Fruit fly (Drosophila melanogaster) whole organism: ENCODE results near the gene Trf2.

ENCODE experiments used
- CG8478 ChIP-seq: fragments of >200 bp; optimal IDR thresholded peaks from 2 replicates; lab custom pipeline; 2018; ENCODE audit warnings: inconsistent platforms
- EcR ChIP-seq, 2 experiments: fragments of >200 bp; optimal IDR thresholded peaks; 2 replicates each; lab custom pipeline; 2017; ENCODE audit warnings: missing biosample characterization in 2 of 2, missing genetic modification characterization in 2 of 2, missing genetic modification reagents in 2 of 2
- usp ChIP-seq: fragments of >200 bp; optimal IDR thresholded peaks from 2 replicates; lab custom pipeline; 2017; ENCODE audit warnings: missing biosample characterization, missing genetic modification characterization, mixed read lengths

DNA sequence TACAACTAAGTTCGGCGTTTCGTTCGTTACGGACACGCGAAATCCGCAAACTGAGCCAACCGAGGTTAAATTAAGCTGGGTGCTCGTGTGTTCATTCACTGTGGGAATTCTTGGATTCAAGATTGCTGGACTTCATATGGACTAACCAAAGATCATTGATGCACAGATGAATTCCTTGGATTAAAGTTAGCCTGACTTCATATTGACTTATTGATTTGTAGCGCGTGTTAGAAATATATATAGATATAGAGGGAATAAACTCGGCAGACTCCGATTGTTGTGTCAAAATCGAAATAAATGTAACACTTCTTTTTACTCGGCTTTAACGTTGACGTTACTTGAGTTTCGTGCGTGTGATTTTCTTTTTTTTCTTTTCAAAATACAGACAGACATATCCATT, 23.6 kb upstream of the Trf2 start, which contains the start of gene CG1387:
- no peak for TF ChIP-seq usp
- no peak for TF ChIP-seq CG8478 (lab: Kevin White, UChicago)
- no peak for TF ChIP-seq EcR (GFP tag; optimal IDR thresholded peaks at IDR 0.05; lab: Kevin White, UChicago)
